Worm (Caenorhabditis elegans): ENCODE measurements around the gene F59D6.1.

- TF ChIP-seq flt-1 (GFP tag; IDR thresholded peaks at IDR 0.05) (no peak), T22C8.4 (GFP tag; IDR thresholded peaks at IDR 0.05) (no peak), ztf-23 (GFP tag; IDR thresholded peaks at IDR 0.05) (no peak)
These were observed 48.8 kb upstream of the F59D6.1 start, which contains the start of gene srw-120 for ce11 chrV:2996105-2996504.
